Fruit fly (Drosophila melanogaster) whole organism, embryonic: Measurements from ENCODE around the gene CG17572.

Source experiments
- Adf1 ChIP-seq: fragments of 200-800 bp; sonication (Bioruptor generic); IDR thresholded peaks from 2 replicates; pipeline ENCODE4 v1.3.6; 2022; ENCODE audit warnings: missing biosample characterization, missing genetic modification characterization
- CG10431 ChIP-seq: fragments of 200-800 bp; sonication (Bioruptor generic); optimal IDR thresholded peaks from 3 replicates; lab custom pipeline; 2018; ENCODE audit warnings: missing biosample characterization, mild to moderate bottlenecking, missing genetic modification characterization
- CG10543 ChIP-seq: fragments of 200-800 bp; sonication (Bioruptor generic); optimal IDR thresholded peaks from 3 replicates; lab custom pipeline; 2017; ENCODE audit warnings: missing biosample characterization, mild to moderate bottlenecking, missing genetic modification characterization, moderate library complexity
- CG10654 ChIP-seq: fragments of 200-800 bp; sonication (Bioruptor generic); optimal IDR thresholded peaks from 2 replicates; lab custom pipeline; 2016; ENCODE audit warnings: missing biosample characterization, missing genetic modification characterization
- CG11247 ChIP-seq: fragments of 200-800 bp; sonication (Bioruptor generic); IDR thresholded peaks from 2 replicates; pipeline ENCODE4 v1.3.6; 2022; ENCODE audit warnings: missing biosample characterization, missing genetic modification characterization
- CG11723 ChIP-seq: fragments of 200-800 bp; sonication (Bioruptor generic); optimal IDR thresholded peaks from 2 replicates; lab custom pipeline; 2017; ENCODE audit warnings: missing biosample characterization, mild to moderate bottlenecking, missing genetic modification characterization
- CG12769 ChIP-seq: fragments of 200-800 bp; sonication (Bioruptor generic); optimal IDR thresholded peaks from 2 replicates; lab custom pipeline; 2019; ENCODE audit warnings: missing biosample characterization, mild to moderate bottlenecking, missing genetic modification characterization, moderate library complexity
- CG17361 ChIP-seq: fragments of 200-800 bp; sonication (Bioruptor generic); IDR thresholded peaks from 3 replicates; pipeline ENCODE4 v1.3.6; 2022; ENCODE audit warnings: missing biosample characterization, missing genetic modification characterization
- CG17568 ChIP-seq: fragments of 200-800 bp; sonication (Bioruptor generic); optimal IDR thresholded peaks from 2 replicates; lab custom pipeline; 2018; ENCODE audit warnings: missing biosample characterization, mild to moderate bottlenecking, missing genetic modification characterization, moderate library complexity
- CG18619 ChIP-seq: fragments of 200-800 bp; sonication (Bioruptor generic); optimal IDR thresholded peaks from 3 replicates; lab custom pipeline; 2017; ENCODE audit warnings: missing biosample characterization, mild to moderate bottlenecking, missing genetic modification characterization
- CG2116 ChIP-seq: fragments of 200-800 bp; sonication (Bioruptor generic); optimal IDR thresholded peaks from 3 replicates; lab custom pipeline; 2018; ENCODE audit warnings: missing biosample characterization, mild to moderate bottlenecking, missing genetic modification characterization
- CG2202 ChIP-seq: fragments of 200-800 bp; sonication (Bioruptor generic); optimal IDR thresholded peaks from 2 replicates; lab custom pipeline; 2018; ENCODE audit warnings: missing biosample characterization, mild to moderate bottlenecking, missing genetic modification characterization
- CG33213 ChIP-seq: fragments of 200-800 bp; sonication (Bioruptor generic); optimal IDR thresholded peaks from 3 replicates; lab custom pipeline; 2016; ENCODE audit warnings: missing biosample characterization, missing genetic modification characterization
- CG4707 ChIP-seq: fragments of 200-800 bp; sonication (Bioruptor generic); optimal IDR thresholded peaks from 2 replicates; lab custom pipeline; 2018; ENCODE audit warnings: missing biosample characterization, mild to moderate bottlenecking, missing genetic modification characterization, moderate library complexity
- CG6683 ChIP-seq: fragments of 200-800 bp; sonication (Bioruptor generic); optimal IDR thresholded peaks from 2 replicates; lab custom pipeline; 2017; ENCODE audit warnings: missing biosample characterization, mild to moderate bottlenecking, missing genetic modification characterization, missing genetic modification reagents
- CG7745 ChIP-seq: fragments of 200-800 bp; sonication (Bioruptor generic); optimal IDR thresholded peaks from 2 replicates; lab custom pipeline; 2018; ENCODE audit warnings: missing biosample characterization, mild to moderate bottlenecking, missing genetic modification characterization, moderate library complexity
- CG8944 ChIP-seq: fragments of 200-800 bp; sonication (Bioruptor generic); optimal IDR thresholded peaks from 3 replicates; lab custom pipeline; 2016; ENCODE audit warnings: missing biosample characterization, missing genetic modification characterization
- CG9215 ChIP-seq: fragments of 200-800 bp; sonication (Bioruptor generic); IDR thresholded peaks from 2 replicates; pipeline ENCODE4 v1.3.6; 2022; ENCODE audit warnings: missing biosample characterization, missing genetic modification characterization
- CG9932 ChIP-seq: fragments of 200-800 bp; sonication (Bioruptor generic); IDR thresholded peaks from 2 replicates; pipeline ENCODE4 v1.3.6; 2022; ENCODE audit warnings: missing biosample characterization, missing genetic modification characterization
- CTCF ChIP-seq: fragments of 200-800 bp; sonication (Bioruptor generic); optimal IDR thresholded peaks from 2 replicates; lab custom pipeline; 2017; ENCODE audit warnings: missing biosample characterization, mild to moderate bottlenecking, missing genetic modification characterization, moderate library complexity
- D ChIP-seq, 2 experiments: fragments of 200-800 bp in 1 of 2; fragments of >200 bp in 1 of 2; sonication (Bioruptor generic) in 1 of 2; optimal IDR thresholded peaks; 2 replicates in 1 of 2; 3 replicates in 1 of 2; lab custom pipeline; 2017; ENCODE audit warnings: mild to moderate bottlenecking in 1 of 2, missing biosample characterization in 1 of 2, missing genetic modification characterization in 1 of 2, missing genetic modification reagents in 1 of 2
- D19A ChIP-seq: fragments of 200-800 bp; optimal IDR thresholded peaks from 3 replicates; lab custom pipeline; 2019; ENCODE audit warnings: missing biosample characterization, mild to moderate bottlenecking, missing genetic modification characterization, moderate library complexity
- Drgx ChIP-seq: fragments of 200-800 bp; sonication (Bioruptor generic); IDR thresholded peaks from 2 replicates; pipeline ENCODE4 v1.3.6; 2022; ENCODE audit warnings: missing biosample characterization, missing genetic modification characterization
- HLH54F ChIP-seq: fragments of 200-800 bp; sonication (Bioruptor generic); optimal IDR thresholded peaks from 3 replicates; lab custom pipeline; 2016; ENCODE audit warnings: missing biosample characterization, missing genetic modification characterization
- Hr3 ChIP-seq: fragments of 200-800 bp; sonication (Bioruptor generic); optimal IDR thresholded peaks from 3 replicates; lab custom pipeline; 2016; ENCODE audit warnings: missing biosample characterization, missing genetic modification characterization
- Mrtf ChIP-seq: fragments of 200-800 bp; sonication (Bioruptor generic); IDR thresholded peaks from 3 replicates; pipeline ENCODE4 v1.3.6; 2022; ENCODE audit warnings: missing biosample characterization, missing genetic modification characterization
- Nf-YB ChIP-seq: fragments of 200-800 bp; sonication (Bioruptor generic); optimal IDR thresholded peaks from 3 replicates; lab custom pipeline; 2019; ENCODE audit warnings: missing biosample characterization, mild to moderate bottlenecking, missing genetic modification characterization, moderate library complexity
- Nf-YC ChIP-seq: fragments of 200-800 bp; optimal IDR thresholded peaks from 3 replicates; lab custom pipeline; 2019; ENCODE audit warnings: missing biosample characterization, mild to moderate bottlenecking, missing genetic modification characterization, moderate library complexity
- Poxn ChIP-seq: fragments of 200-800 bp; sonication (Bioruptor generic); IDR thresholded peaks from 2 replicates; pipeline ENCODE4 v1.3.6; 2022; ENCODE audit warnings: missing biosample characterization, missing genetic modification characterization
- Usf ChIP-seq: fragments of 200-800 bp; sonication (Bioruptor generic); optimal IDR thresholded peaks from 2 replicates; lab custom pipeline; 2017; ENCODE audit warnings: missing genotype, missing biosample characterization, missing genetic modification characterization
- ac ChIP-seq: fragments of 200-800 bp; sonication (Bioruptor generic); optimal IDR thresholded peaks from 3 replicates; lab custom pipeline; 2017; ENCODE audit warnings: missing biosample characterization, mild to moderate bottlenecking, missing genetic modification characterization
- ara ChIP-seq: fragments of 200-800 bp; sonication (Bioruptor generic); IDR thresholded peaks from 2 replicates; pipeline ENCODE4 v1.3.6; 2022; ENCODE audit warnings: missing biosample characterization, missing genetic modification characterization
- ash1 ChIP-seq: fragments of 200-800 bp; sonication (Bioruptor generic); optimal IDR thresholded peaks from 2 replicates; lab custom pipeline; 2018; ENCODE audit warnings: missing biosample characterization, mild to moderate bottlenecking, missing genetic modification characterization
- bcd ChIP-seq: fragments of 200-800 bp; sonication (Bioruptor generic); optimal IDR thresholded peaks from 2 replicates; lab custom pipeline; 2017; ENCODE audit warnings: missing biosample characterization, mild to moderate bottlenecking, missing genetic modification characterization
- br ChIP-seq: fragments of >200 bp; optimal IDR thresholded peaks from 2 replicates; lab custom pipeline; 2017
- chm ChIP-seq: fragments of 200-800 bp; sonication (Bioruptor generic); IDR thresholded peaks from 2 replicates; pipeline ENCODE4 v1.3.6; 2022; ENCODE audit warnings: missing biosample characterization, missing genetic modification characterization
- da ChIP-seq: fragments of 200-800 bp; sonication (Bioruptor generic); optimal IDR thresholded peaks from 2 replicates; lab custom pipeline; 2016; ENCODE audit warnings: missing biosample characterization, missing genetic modification characterization
- dmrt99B ChIP-seq: fragments of 200-800 bp; sonication (Bioruptor generic); optimal IDR thresholded peaks from 2 replicates; lab custom pipeline; 2018; ENCODE audit warnings: missing biosample characterization, mild to moderate bottlenecking, missing genetic modification characterization, moderate library complexity
- dpn ChIP-seq, 2 experiments: fragments of 200-800 bp; sonication (Bioruptor generic); optimal IDR thresholded peaks; 3 replicates each; lab custom pipeline; 2016; ENCODE audit warnings: missing biosample characterization in 2 of 2, missing genetic modification characterization in 2 of 2
- dysf ChIP-seq: fragments of 200-800 bp; sonication (Bioruptor generic); IDR thresholded peaks from 3 replicates; pipeline ENCODE4 v1.3.6; 2022; ENCODE audit warnings: missing biosample characterization, missing genetic modification characterization
- ems ChIP-seq: fragments of 200-800 bp; sonication (Bioruptor generic); optimal IDR thresholded peaks from 3 replicates; lab custom pipeline; 2016; ENCODE audit warnings: missing biosample characterization, missing genetic modification characterization
- inv ChIP-seq: fragments of 200-800 bp; sonication (Bioruptor generic); IDR thresholded peaks from 2 replicates; pipeline ENCODE4 v1.3.6; 2022; ENCODE audit warnings: missing biosample characterization, missing genetic modification characterization; ENCODE audit not compliant: partially characterized antibody
- lbe ChIP-seq: fragments of 200-800 bp; sonication (Bioruptor generic); optimal IDR thresholded peaks from 2 replicates; lab custom pipeline; 2016; ENCODE audit warnings: missing biosample characterization, mild to moderate bottlenecking, missing genetic modification characterization
- odd ChIP-seq: fragments of 200-800 bp; sonication (Bioruptor generic); optimal IDR thresholded peaks from 2 replicates; lab custom pipeline; 2017; ENCODE audit warnings: missing biosample characterization, mild to moderate bottlenecking, missing genetic modification characterization
- pita ChIP-seq: fragments of 200-800 bp; sonication (Bioruptor generic); optimal IDR thresholded peaks from 2 replicates; lab custom pipeline; 2017; ENCODE audit warnings: missing biosample characterization, mild to moderate bottlenecking, missing genetic modification characterization
- sens ChIP-seq: fragments of 200-800 bp; sonication (Bioruptor generic); peaks from one replicate; lab custom pipeline; 2016; ENCODE audit warnings: missing biosample characterization, missing genetic modification characterization
- shn ChIP-seq: fragments of 200-800 bp; sonication (Bioruptor generic); optimal IDR thresholded peaks from 3 replicates; lab custom pipeline; 2016; ENCODE audit warnings: missing biosample characterization, missing genetic modification characterization
- slp2 ChIP-seq: fragments of 200-800 bp; sonication (Bioruptor generic); optimal IDR thresholded peaks from 2 replicates; lab custom pipeline; 2016; ENCODE audit warnings: missing biosample characterization, missing genetic modification characterization
- ssp ChIP-seq: fragments of 200-800 bp; sonication (Bioruptor generic); IDR thresholded peaks from 2 replicates; pipeline ENCODE4 v1.3.6; 2022; ENCODE audit warnings: missing biosample characterization, missing genetic modification characterization
- stwl ChIP-seq: fragments of 200-800 bp; sonication (Bioruptor generic); optimal IDR thresholded peaks from 3 replicates; lab custom pipeline; 2018; ENCODE audit warnings: missing biosample characterization, mild to moderate bottlenecking, missing genetic modification characterization, moderate library complexity
- zen ChIP-seq: fragments of 200-800 bp; sonication (Bioruptor generic); optimal IDR thresholded peaks from 3 replicates; lab custom pipeline; 2018; ENCODE audit warnings: missing biosample characterization, mild to moderate bottlenecking, missing genetic modification characterization, moderate library complexity

CG17572 gene

DNA sequence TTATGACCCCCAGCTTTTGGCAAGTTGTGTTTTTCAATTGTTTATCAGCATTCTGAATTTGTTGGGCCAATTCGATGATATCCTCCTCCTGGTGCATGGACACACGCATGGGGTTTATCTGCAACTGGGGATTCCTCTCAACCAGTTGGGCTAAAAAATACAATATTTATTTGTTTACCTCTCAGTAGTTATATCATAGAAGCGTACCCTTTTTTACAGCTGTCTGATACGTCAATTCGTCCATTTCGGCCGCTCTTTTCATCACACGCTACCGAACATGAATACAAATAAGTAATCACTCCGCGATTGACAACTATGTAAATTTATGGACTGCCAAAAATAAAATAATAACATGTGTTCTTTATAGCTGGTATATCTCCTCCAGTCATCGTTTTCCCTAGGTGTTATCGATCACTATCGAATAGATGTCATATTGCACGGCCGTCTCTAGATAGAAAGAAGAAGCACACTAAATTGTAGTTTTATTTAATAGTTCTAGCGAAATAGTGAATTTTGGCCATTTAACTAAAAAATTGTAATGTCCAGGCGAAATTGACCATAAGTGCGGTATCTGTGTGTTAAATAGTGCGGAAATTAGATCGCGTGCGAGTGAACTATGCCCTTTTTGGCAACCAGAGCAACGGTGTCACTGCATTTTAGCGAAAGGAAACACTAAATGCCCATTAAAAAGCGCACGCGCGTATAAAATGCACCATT lies 39.6 kb downstream of the CG17572 start, which contains the start of the genes mib2 and CG31800 (continued):
- TF ChIP-seq inv (GFP tag; lab: Robert Waterston, UW) (peak; percentile 75), ems (no peak), CG12769 (tag; lab: Kevin White, UChicago) (no peak), ssp (GFP tag; lab: Robert Waterston, UW) (no peak), pita (GFP tag; lab: Kevin White, UChicago) (no peak), shn (GFP tag; lab: Kevin White, UChicago) (no peak), CG4707 (GFP tag; lab: Kevin White, UChicago) (no peak), slp2 (GFP tag; lab: Kevin White, UChicago) (no peak), CG17361 (GFP tag; lab: Robert Waterston, UW) (no peak), dpn (GFP tag; optimal IDR thresholded peaks at IDR 0.05; lab: Kevin White, UChicago) (peak in 1 of 2 experiments; percentile 0), CG2116 (GFP tag; lab: Kevin White, UChicago) (peak; percentile 73), D (optimal IDR thresholded peaks at IDR 0.05; lab: Kevin White, UChicago) (no peak), D (GFP tag; optimal IDR thresholded peaks at IDR 0.05; lab: Kevin White, UChicago) (no peak), Poxn (no peak), ara (GFP tag; lab: Robert Waterston, UW) (no peak), D19A (no peak), Adf1 (GFP tag; lab: Robert Waterston, UW) (no peak), Nf-YC (no peak), CG9215 (GFP tag; lab: Robert Waterston, UW) (no peak), CG6683 (GFP tag; lab: Kevin White, UChicago) (no peak), da (no peak), CG7745 (tag; lab: Kevin White, UChicago) (no peak), bcd (GFP tag; lab: Kevin White, UChicago) (no peak), Drgx (GFP tag; lab: Robert Waterston, UW) (no peak), Nf-YB (no peak), odd (GFP tag; lab: Kevin White, UChicago) (no peak), br (lab: Kevin White, UChicago) (no peak), CG10431 (no peak), HLH54F (no peak), CG10654 (GFP tag; lab: Kevin White, UChicago) (no peak), dmrt99B (tag; lab: Kevin White, UChicago) (no peak), CG10543 (GFP tag; lab: Kevin White, UChicago) (no peak), Usf (no peak), CG9932 (GFP tag; lab: Robert Waterston, UW) (peak; percentile 47; the same call in 1 of the 2 replicates), CG11247 (GFP tag; lab: Robert Waterston, UW) (no peak), ac (GFP tag; lab: Kevin White, UChicago) (no peak), Hr3 (no peak), CG2202 (tag; lab: Kevin White, UChicago) (no peak), stwl (peak; percentile 59), lbe (no peak), ash1 (GFP tag; lab: Kevin White, UChicago) (no peak), CTCF (no peak), CG17568 (no peak), sens (GFP tag; lab: Kevin White, UChicago) (peak; percentile 55), CG8944 (GFP tag; lab: Kevin White, UChicago) (no peak), Mrtf (GFP tag; lab: Robert Waterston, UW) (no peak), CG33213 (GFP tag; lab: Kevin White, UChicago) (no peak), chm (0 out of 2 replicates have a peak, but pooled peaks have one; percentile 38), CG11723 (GFP tag; lab: Kevin White, UChicago) (no peak), CG18619 (no peak), dysf (GFP tag; lab: Robert Waterston, UW) (no peak), zen (tag; lab: Kevin White, UChicago) (no peak)
